Fruit fly (Drosophila melanogaster) Kc167 (cell line): ENCODE measurements around the gene Saf6.

Source experiments
- Myc ChIP-seq: fragments of >200 bp; optimal IDR thresholded peaks from 2 replicates; lab custom pipeline; 2017; ENCODE audit warnings: missing external identifiers
- Sin3A ChIP-seq: fragments of >200 bp; optimal IDR thresholded peaks from 2 replicates; lab custom pipeline; 2018; ENCODE audit warnings: missing external identifiers
- h ChIP-seq: fragments of >200 bp; optimal IDR thresholded peaks from 3 replicates; lab custom pipeline; 2018; ENCODE audit warnings: missing external identifiers
- insv ChIP-seq: fragments of >200 bp; optimal IDR thresholded peaks from 3 replicates; lab custom pipeline; 2018; ENCODE audit warnings: missing external identifiers
- psq ChIP-seq: fragments of >200 bp; optimal IDR thresholded peaks from 2 replicates; lab custom pipeline; 2017; ENCODE audit warnings: missing external identifiers
- ttk ChIP-seq: sonication (Bioruptor generic); optimal IDR thresholded peaks from 2 replicates; lab custom pipeline; 2017; ENCODE audit warnings: missing external identifiers

The Saf6 gene

dm6 chr2L:790698-791097 is 25.1 kb downstream of the Saf6 start, which contains the start of gene Pkg21D:
Gene Pkg21D, minus strand, starts transcription at chr2L:790798.
- TF ChIP-seq h (lab: Kevin White, UChicago) = no peak
- TF ChIP-seq insv (lab: Kevin White, UChicago) = no peak
- TF ChIP-seq ttk (lab: Kevin White, UChicago) = no peak
- no peak for TF ChIP-seq Sin3A (lab: Kevin White, UChicago)
- no peak for TF ChIP-seq psq
- TF ChIP-seq Myc (lab: Kevin White, UChicago) = no peak

- TF ChIP-seq Sin3A (lab: Kevin White, UChicago) (no peak), psq (no peak), ttk (lab: Kevin White, UChicago) (no peak), insv (lab: Kevin White, UChicago) (no peak), h (lab: Kevin White, UChicago) (no peak), Myc (lab: Kevin White, UChicago) (no peak)
These were observed 25.8 kb downstream of the Saf6 start for dm6 chr2L:789966-790365.

dm6 chr2L:784036-784435 is 31.7 kb downstream of the Saf6 start, which contains the start of gene CG3544:
Gene CG3544, plus strand, starts transcription at chr2L:784336.
- TF ChIP-seq Myc (lab: Kevin White, UChicago) = no peak

dm6 chr2L:780851-781250 is 34.9 kb downstream of the Saf6 start:
- TF ChIP-seq Myc (lab: Kevin White, UChicago) (no peak), h (lab: Kevin White, UChicago) (no peak), insv (lab: Kevin White, UChicago) (no peak), Sin3A (lab: Kevin White, UChicago) (no peak), psq (no peak), ttk (lab: Kevin White, UChicago) (no peak)

- no peak for TF ChIP-seq psq
These were observed 35.6 kb downstream of the Saf6 start, which contains the start of gene Gr21a for dm6 chr2L:780182-780581. Gene Gr21a, plus strand, starts transcription at chr2L:780482.

dm6 chr2L:779123-779584 is 36.6 kb downstream of the Saf6 start, which contains the start of gene CG13947:
Gene CG13947, plus strand, starts transcription at chr2L:779173.
- TF ChIP-seq h (lab: Kevin White, UChicago) (no peak), Sin3A (lab: Kevin White, UChicago) (no peak), Myc (lab: Kevin White, UChicago) (no peak), insv (lab: Kevin White, UChicago) (no peak), ttk (lab: Kevin White, UChicago) (no peak), psq (no peak)

- no peak for TF ChIP-seq Myc (lab: Kevin White, UChicago)
- no peak for TF ChIP-seq Sin3A (lab: Kevin White, UChicago)
- no peak for TF ChIP-seq h (lab: Kevin White, UChicago)
- TF ChIP-seq psq = no peak
- TF ChIP-seq ttk (lab: Kevin White, UChicago) = no peak
- no peak for TF ChIP-seq insv (lab: Kevin White, UChicago)
These were observed 39.5 kb downstream of the Saf6 start, which contains the start of gene CG13946 for dm6 chr2L:776236-776635. Gene CG13946, plus strand, starts transcription at chr2L:776536.

dm6 chr2L:773247-773646 is 42.5 kb downstream of the Saf6 start, which contains the start of gene CG12506:
Gene CG12506, plus strand, starts transcription at chr2L:773547.
- TF ChIP-seq h (lab: Kevin White, UChicago) (no peak), insv (lab: Kevin White, UChicago) (no peak), psq (no peak), Sin3A (lab: Kevin White, UChicago) (no peak), Myc (lab: Kevin White, UChicago) (no peak), ttk (lab: Kevin White, UChicago) (no peak)
